Worm (Caenorhabditis elegans): ENCODE data around the gene frm-2.

DNA sequence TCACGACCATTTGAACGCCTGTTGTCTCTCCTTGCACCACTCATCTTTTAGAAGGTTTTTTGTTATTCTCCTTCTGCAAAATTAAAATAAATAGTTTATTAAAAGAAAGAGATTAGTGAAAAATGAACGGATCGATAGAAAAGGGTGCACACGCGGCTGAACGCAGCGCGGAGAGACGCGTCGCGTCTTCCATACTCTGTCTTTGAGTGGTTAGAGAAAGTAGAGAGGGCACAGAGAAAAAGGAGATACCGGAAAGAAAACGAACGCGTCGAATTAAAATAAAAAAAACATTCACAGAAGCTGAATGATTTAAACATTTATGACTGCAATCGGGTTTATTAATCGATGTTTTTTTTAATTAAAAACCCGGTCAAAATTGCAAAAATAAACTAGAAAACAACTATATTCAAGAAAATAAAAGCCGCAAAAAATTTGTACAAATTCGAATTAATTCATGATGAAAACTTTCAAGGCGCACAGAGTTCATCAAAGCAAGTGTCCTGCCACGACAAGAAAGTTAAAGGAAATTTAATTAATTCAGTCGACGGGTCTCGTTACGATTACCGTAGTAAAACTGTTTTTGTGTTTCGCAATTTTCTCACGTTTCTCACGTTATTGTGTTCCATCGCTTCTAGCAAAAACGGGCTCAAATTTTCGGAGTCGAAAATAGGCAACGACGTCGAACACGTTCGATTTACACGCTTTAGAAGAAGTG, 23.6 kb downstream of the frm-2 start, which contains the start of the genes nono-1 and nop-1:
- TF ChIP-seq lin-13 (GFP tag; optimal IDR thresholded peaks at IDR 0.05) (peak; percentile 5), lsy-2 (tag; optimal IDR thresholded peaks at IDR 0.05) (peak in 1 of 2 experiments; percentile 37), ceh-82 (tag; optimal IDR thresholded peaks at IDR 0.05) (no peak), aly-2 (tag; optimal IDR thresholded peaks at IDR 0.05) (no peak), snpc-4 (tag; optimal IDR thresholded peaks at IDR 0.05) (no peak), ztf-1 (GFP tag; conservative IDR thresholded peaks at IDR 0.05) (no peak), skn-1 (tag; optimal IDR thresholded peaks at IDR 0.05) (no peak), egl-27 (tag; optimal IDR thresholded peaks at IDR 0.05) (no peak), R02D3.7 (tag; optimal IDR thresholded peaks at IDR 0.05) (no peak), crh-2 (tag; optimal IDR thresholded peaks at IDR 0.05) (no peak)

All from whole organism, L2 larva.